Fruit fly (Drosophila melanogaster) whole organism, embryonic: Measurements from ENCODE around the gene CG3566.

Experiments
- ATbp ChIP-seq: fragments of 200-800 bp; sonication (Bioruptor generic); optimal IDR thresholded peaks from 2 replicates; lab custom pipeline; 2017; ENCODE audit warnings: missing biosample characterization, mild to moderate bottlenecking, missing genetic modification characterization, missing genetic modification reagents
- Ada2b ChIP-seq: fragments of 200-800 bp; sonication (Bioruptor generic); IDR thresholded peaks from 2 replicates; pipeline ENCODE4 v1.3.6; 2022; ENCODE audit warnings: missing biosample characterization, missing genetic modification characterization
- Asciz ChIP-seq: fragments of 200-800 bp; sonication (Bioruptor generic); optimal IDR thresholded peaks from 2 replicates; lab custom pipeline; 2017; ENCODE audit warnings: missing biosample characterization, mild to moderate bottlenecking, missing genetic modification characterization, missing genetic modification reagents
- Blimp-1 ChIP-seq: fragments of 200-800 bp; sonication (Bioruptor generic); optimal IDR thresholded peaks from 3 replicates; lab custom pipeline; 2018; ENCODE audit warnings: missing biosample characterization, missing genetic modification characterization, mild to moderate bottlenecking, moderate library complexity, missing genetic modification reagents
- CG10147 ChIP-seq: fragments of 200-800 bp; sonication (Bioruptor generic); optimal IDR thresholded peaks from 2 replicates; lab custom pipeline; 2019; ENCODE audit warnings: missing biosample characterization, mild to moderate bottlenecking, missing genetic modification characterization, moderate library complexity
- CG11093 ChIP-seq: fragments of 200-800 bp; sonication (Bioruptor generic); IDR thresholded peaks from 3 replicates; pipeline ENCODE4 v1.3.6; 2022; ENCODE audit warnings: missing biosample characterization, missing genetic modification characterization
- CG12071 ChIP-seq: fragments of 200-800 bp; sonication (Bioruptor generic); optimal IDR thresholded peaks from 3 replicates; lab custom pipeline; 2018; ENCODE audit warnings: missing biosample characterization, mild to moderate bottlenecking, missing genetic modification characterization
- CG12769 ChIP-seq: fragments of 200-800 bp; sonication (Bioruptor generic); optimal IDR thresholded peaks from 2 replicates; lab custom pipeline; 2019; ENCODE audit warnings: missing biosample characterization, mild to moderate bottlenecking, missing genetic modification characterization, moderate library complexity
- CG14441 ChIP-seq: fragments of 200-800 bp; sonication (Bioruptor generic); IDR thresholded peaks from 2 replicates; pipeline ENCODE4 v1.3.6; 2022; ENCODE audit warnings: missing biosample characterization, missing genetic modification characterization
- CG14710 ChIP-seq: fragments of 200-800 bp; sonication (Bioruptor generic); optimal IDR thresholded peaks from 3 replicates; lab custom pipeline; 2019; ENCODE audit warnings: missing biosample characterization, mild to moderate bottlenecking, missing genetic modification characterization, moderate library complexity
- CG15269 ChIP-seq: fragments of 200-800 bp; sonication (Bioruptor generic); optimal IDR thresholded peaks from 2 replicates; lab custom pipeline; 2018; ENCODE audit warnings: missing biosample characterization, mild to moderate bottlenecking, missing genetic modification characterization, moderate library complexity
- CG17361 ChIP-seq: fragments of 200-800 bp; sonication (Bioruptor generic); IDR thresholded peaks from 3 replicates; pipeline ENCODE4 v1.3.6; 2022; ENCODE audit warnings: missing biosample characterization, missing genetic modification characterization
- CG18262 ChIP-seq: fragments of 200-800 bp; optimal IDR thresholded peaks from 3 replicates; lab custom pipeline; 2019; ENCODE audit warnings: missing biosample characterization, mild to moderate bottlenecking, missing genetic modification characterization, moderate library complexity
- CG1832 ChIP-seq: fragments of 200-800 bp; sonication (Bioruptor generic); optimal IDR thresholded peaks from 2 replicates; lab custom pipeline; 2017; ENCODE audit warnings: missing biosample characterization, mild to moderate bottlenecking, missing genetic modification characterization, inconsistent platforms
- CG2199 ChIP-seq: fragments of 200-800 bp; sonication (Bioruptor generic); IDR thresholded peaks from 3 replicates; pipeline ENCODE4 v1.3.6; 2022; ENCODE audit warnings: missing biosample characterization, missing genetic modification characterization
- CG2712 ChIP-seq: fragments of 200-800 bp; optimal IDR thresholded peaks from 3 replicates; lab custom pipeline; 2019; ENCODE audit warnings: missing biosample characterization, mild to moderate bottlenecking, missing genetic modification characterization, moderate library complexity
- CG32767 ChIP-seq: fragments of 200-800 bp; sonication (Bioruptor generic); IDR thresholded peaks from 2 replicates; pipeline ENCODE4 v1.3.6; 2022; ENCODE audit warnings: missing biosample characterization, missing genetic modification characterization
- CG3407 ChIP-seq: fragments of 200-800 bp; sonication (Bioruptor generic); optimal IDR thresholded peaks from 2 replicates; lab custom pipeline; 2018; ENCODE audit warnings: missing biosample characterization, mild to moderate bottlenecking, missing genetic modification characterization
- CG6683 ChIP-seq: fragments of 200-800 bp; sonication (Bioruptor generic); optimal IDR thresholded peaks from 2 replicates; lab custom pipeline; 2017; ENCODE audit warnings: missing biosample characterization, mild to moderate bottlenecking, missing genetic modification characterization, missing genetic modification reagents
- CG6689 ChIP-seq: fragments of 200-800 bp; sonication (Bioruptor generic); IDR thresholded peaks from 2 replicates; pipeline ENCODE4 v1.3.6; 2022; ENCODE audit warnings: missing biosample characterization, missing genetic modification characterization
- CG7357 ChIP-seq: fragments of 200-800 bp; sonication (Bioruptor generic); IDR thresholded peaks from 3 replicates; pipeline ENCODE4 v1.3.6; 2022; ENCODE audit warnings: missing biosample characterization, missing genetic modification characterization
- CG7839 ChIP-seq: fragments of 200-800 bp; sonication (Bioruptor generic); optimal IDR thresholded peaks from 3 replicates; lab custom pipeline; 2018; ENCODE audit warnings: missing biosample characterization, mild to moderate bottlenecking, missing genetic modification characterization, moderate library complexity
- CG8944 ChIP-seq: fragments of 200-800 bp; sonication (Bioruptor generic); optimal IDR thresholded peaks from 3 replicates; lab custom pipeline; 2016; ENCODE audit warnings: missing biosample characterization, missing genetic modification characterization
- Ets65A ChIP-seq: fragments of 200-800 bp; sonication (Bioruptor generic); peaks from one replicate; lab custom pipeline; 2016; ENCODE audit warnings: missing biosample characterization, missing genetic modification characterization
- HLH3B ChIP-seq: fragments of 200-800 bp; sonication (Bioruptor generic); IDR thresholded peaks from 2 replicates; pipeline ENCODE4 v1.3.6; 2022; ENCODE audit warnings: missing biosample characterization, missing genetic modification characterization
- Hand ChIP-seq: fragments of 200-800 bp; sonication (Bioruptor generic); optimal IDR thresholded peaks from 2 replicates; lab custom pipeline; 2017; ENCODE audit warnings: mild to moderate bottlenecking, missing biosample characterization, missing genetic modification reagents, missing genetic modification characterization
- Hmr ChIP-seq: fragments of 200-800 bp; sonication (Bioruptor generic); optimal IDR thresholded peaks from 3 replicates; lab custom pipeline; 2017; ENCODE audit warnings: mild to moderate bottlenecking, missing biosample characterization, missing genetic modification reagents, missing genetic modification characterization
- Hr51 ChIP-seq, 2 experiments: fragments of 200-800 bp; sonication (Bioruptor generic); optimal IDR thresholded peaks; 2 replicates in 1 of 2; 3 replicates in 1 of 2; lab custom pipeline; 2016 to 2018; ENCODE audit warnings: missing biosample characterization in 2 of 2, missing genetic modification characterization in 2 of 2, mild to moderate bottlenecking in 1 of 2, moderate library complexity in 1 of 2
- Med ChIP-seq: fragments of 200-800 bp; sonication (Bioruptor generic); peaks from one replicate; lab custom pipeline; 2016; ENCODE audit warnings: missing biosample characterization, missing genetic modification characterization, mild to moderate bottlenecking, inconsistent platforms, moderate library complexity
- PHDP ChIP-seq: fragments of 200-800 bp; sonication (Bioruptor generic); optimal IDR thresholded peaks from 3 replicates; lab custom pipeline; 2018; ENCODE audit warnings: missing biosample characterization, mild to moderate bottlenecking, missing genetic modification characterization, moderate library complexity
- abd-A ChIP-seq: fragments of 200-800 bp; sonication (Bioruptor generic); optimal IDR thresholded peaks from 3 replicates; lab custom pipeline; 2019; ENCODE audit warnings: missing biosample characterization, mild to moderate bottlenecking, missing genetic modification characterization, moderate library complexity
- ato ChIP-seq: fragments of 200-800 bp; sonication (Bioruptor generic); IDR thresholded peaks from 2 replicates; pipeline ENCODE4 v1.3.6; 2022; ENCODE audit warnings: missing biosample characterization, missing genetic modification characterization; ENCODE audit not compliant: partially characterized antibody
- az2 ChIP-seq: fragments of 200-800 bp; sonication (Bioruptor generic); optimal IDR thresholded peaks from 3 replicates; lab custom pipeline; 2016; ENCODE audit warnings: missing biosample characterization, missing genetic modification characterization
- bcd ChIP-seq: fragments of 200-800 bp; sonication (Bioruptor generic); optimal IDR thresholded peaks from 2 replicates; lab custom pipeline; 2017; ENCODE audit warnings: missing biosample characterization, mild to moderate bottlenecking, missing genetic modification characterization
- bigmax ChIP-seq: fragments of 200-800 bp; sonication (Bioruptor generic); optimal IDR thresholded peaks from 2 replicates; lab custom pipeline; 2018; ENCODE audit warnings: missing biosample characterization, mild to moderate bottlenecking, missing genetic modification characterization
- crp ChIP-seq, 2 experiments: fragments of 200-800 bp; sonication (Bioruptor generic); optimal IDR thresholded peaks; 2 replicates in 1 of 2; 3 replicates in 1 of 2; lab custom pipeline; 2017; ENCODE audit warnings: missing biosample characterization in 2 of 2, missing genetic modification characterization in 2 of 2, mild to moderate bottlenecking in 1 of 2, moderate library complexity in 1 of 2
- dimm ChIP-seq: fragments of 200-800 bp; sonication (Bioruptor generic); IDR thresholded peaks from 2 replicates; pipeline ENCODE4 v1.3.6; 2022; ENCODE audit warnings: missing biosample characterization, missing genetic modification characterization
- emc ChIP-seq: fragments of 200-800 bp; sonication (Bioruptor generic); optimal IDR thresholded peaks from 2 replicates; lab custom pipeline; 2016; ENCODE audit warnings: missing biosample characterization, missing genetic modification characterization
- gcm2 ChIP-seq: fragments of 200-800 bp; sonication (Bioruptor generic); optimal IDR thresholded peaks from 2 replicates; lab custom pipeline; 2016; ENCODE audit warnings: missing biosample characterization, missing genetic modification characterization
- gem ChIP-seq: fragments of 200-800 bp; sonication (Bioruptor generic); optimal IDR thresholded peaks from 2 replicates; lab custom pipeline; 2019; ENCODE audit warnings: missing biosample characterization, mild to moderate bottlenecking, missing genetic modification characterization, moderate library complexity
- gfzf ChIP-seq: fragments of 200-800 bp; sonication (Bioruptor generic); optimal IDR thresholded peaks from 2 replicates; lab custom pipeline; 2016; ENCODE audit warnings: missing biosample characterization, mild to moderate bottlenecking, missing genetic modification characterization, moderate library complexity
- nmo ChIP-seq: fragments of 200-800 bp; sonication (Bioruptor generic); optimal IDR thresholded peaks from 2 replicates; lab custom pipeline; 2018; ENCODE audit warnings: missing biosample characterization, mild to moderate bottlenecking, missing genetic modification characterization, moderate library complexity
- prd ChIP-seq, 3 experiments: fragments of >200 bp in 2 of 3; fragments of 200-800 bp in 1 of 3; sonication (Bioruptor generic) in 1 of 3; optimal IDR thresholded peaks in 2 of 3; IDR thresholded peaks in 1 of 3; 2 replicates in 2 of 3; 3 replicates in 1 of 3; pipeline versions ENCODE4 v1.3.6 to Lab custom; 2017 to 2022; ENCODE audit warnings: missing biosample characterization in 1 of 3, missing genetic modification characterization in 1 of 3
- rib ChIP-seq: fragments of 200-800 bp; sonication (Bioruptor generic); IDR thresholded peaks from 2 replicates; pipeline ENCODE4 v1.3.6; 2022; ENCODE audit warnings: missing biosample characterization, missing genetic modification characterization
- shn ChIP-seq: fragments of 200-800 bp; sonication (Bioruptor generic); optimal IDR thresholded peaks from 3 replicates; lab custom pipeline; 2016; ENCODE audit warnings: missing biosample characterization, missing genetic modification characterization
- sqz ChIP-seq: fragments of 200-800 bp; sonication (Bioruptor generic); optimal IDR thresholded peaks from 3 replicates; lab custom pipeline; 2018; ENCODE audit warnings: missing biosample characterization, mild to moderate bottlenecking, missing genetic modification characterization
- stwl ChIP-seq: fragments of 200-800 bp; sonication (Bioruptor generic); optimal IDR thresholded peaks from 3 replicates; lab custom pipeline; 2018; ENCODE audit warnings: missing biosample characterization, mild to moderate bottlenecking, missing genetic modification characterization, moderate library complexity
- trh ChIP-seq: fragments of 200-800 bp; sonication (Bioruptor generic); optimal IDR thresholded peaks from 2 replicates; lab custom pipeline; 2016; ENCODE audit warnings: missing biosample characterization, missing genetic modification characterization
- wdn ChIP-seq: fragments of 200-800 bp; sonication (Bioruptor generic); IDR thresholded peaks from 2 replicates; pipeline ENCODE4 v1.3.6; 2022; ENCODE audit warnings: missing biosample characterization, missing genetic modification characterization
- zfh2 ChIP-seq: fragments of 200-800 bp; sonication (Bioruptor generic); optimal IDR thresholded peaks from 2 replicates; lab custom pipeline; 2016; ENCODE audit warnings: missing biosample characterization, missing genetic modification characterization

Gene CG3566

DNA sequence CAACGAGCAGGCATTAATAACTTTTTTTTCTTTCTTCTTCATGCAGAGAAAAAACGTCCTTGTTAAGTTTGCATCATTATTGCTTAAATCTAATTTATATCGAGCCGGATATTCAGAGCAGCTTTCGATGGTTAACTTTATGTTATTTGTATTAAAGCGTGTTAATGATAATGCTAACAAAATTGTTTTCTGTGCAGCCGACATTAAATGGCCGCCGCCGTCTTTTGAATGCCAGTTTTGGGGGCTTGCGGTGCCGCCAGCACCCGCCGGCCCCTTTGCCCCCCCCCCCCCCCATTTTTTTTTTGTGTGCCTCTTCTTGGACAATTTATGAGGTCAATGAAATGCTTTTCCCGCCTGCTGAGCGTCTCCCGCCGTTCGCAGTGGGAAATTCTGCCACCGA, 35.0 kb upstream of the CG3566 start (continued):
- TF ChIP-seq PHDP (tag; lab: Kevin White, UChicago) (peak; percentile 10), Ada2b (0 out of 2 replicates have a peak, but pooled peaks have one; percentile 23), prd (optimal IDR thresholded peaks at IDR 0.05; lab: Kevin White, UChicago) (no peak), prd (GFP tag; IDR thresholded peaks at IDR 0.05; lab: Robert Waterston, UW) (peak; percentile 26; the same call in 1 of the 3 replicates), CG2712 (peak; percentile 9), bigmax (GFP tag; lab: Kevin White, UChicago) (no peak), Hmr (GFP tag; lab: Kevin White, UChicago) (peak; percentile 17), CG6683 (GFP tag; lab: Kevin White, UChicago) (no peak), CG17361 (0 out of 3 replicates have a peak, but pooled peaks have one; percentile 22), nmo (GFP tag; lab: Kevin White, UChicago) (peak; percentile 36), CG10147 (GFP tag; lab: Kevin White, UChicago) (peak; percentile 13), CG15269 (tag; lab: Kevin White, UChicago) (peak; percentile 8), Hr51 (GFP tag; optimal IDR thresholded peaks at IDR 0.05; lab: Kevin White, UChicago) (peak in 1 of 2 experiments; percentile 1), sqz (GFP tag; lab: Kevin White, UChicago) (peak; percentile 7), CG32767 (GFP tag; lab: Robert Waterston, UW) (no peak), CG6689 (GFP tag; lab: Robert Waterston, UW) (peak; percentile 27; the same call in 1 of the 2 replicates), crp (GFP tag; optimal IDR thresholded peaks at IDR 0.05; lab: Kevin White, UChicago) (no peak), Asciz (GFP tag; lab: Kevin White, UChicago) (no peak), gem (tag; lab: Kevin White, UChicago) (peak; percentile 40), CG3407 (no peak), CG12769 (tag; lab: Kevin White, UChicago) (no peak), HLH3B (0 out of 2 replicates have a peak, but pooled peaks have one; percentile 24), CG7839 (tag; lab: Kevin White, UChicago) (peak; percentile 34), abd-A (peak; percentile 51), trh (GFP tag; lab: Kevin White, UChicago) (no peak), shn (no peak), bcd (GFP tag; lab: Kevin White, UChicago) (peak; percentile 5), CG7357 (GFP tag; lab: Robert Waterston, UW) (no peak)
- TF ChIP-seq, all 482 proteins: peak for 61

DNA sequence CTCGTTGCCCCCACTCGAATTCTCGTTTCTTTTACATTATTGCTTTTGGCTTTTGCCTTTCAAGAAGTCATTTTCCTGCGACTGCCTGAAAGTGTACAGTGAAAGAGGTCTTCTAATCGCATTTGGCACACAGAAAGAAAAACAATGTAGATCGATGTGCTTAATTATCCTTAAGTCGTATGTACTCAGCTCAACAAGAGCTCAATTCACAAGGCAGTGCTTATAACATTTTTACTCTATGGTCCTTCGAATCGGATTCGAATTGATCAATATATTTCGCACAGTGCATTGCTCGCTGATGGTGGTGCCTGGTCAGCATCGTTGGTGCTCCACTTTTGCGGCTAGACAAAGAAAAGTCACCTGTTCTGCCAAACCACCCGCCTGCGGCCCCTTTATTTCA, 33.9 kb upstream of the CG3566 start:
- TF ChIP-seq Med: peak; percentile 82
- no peak for TF ChIP-seq CG8944
- TF ChIP-seq wdn (GFP tag; lab: Robert Waterston, UW): 0 out of 2 replicates have a peak, but pooled peaks have one; percentile 21
- no peak for TF ChIP-seq CG18262 (tag; lab: Kevin White, UChicago)
- no peak for TF ChIP-seq stwl (tag; lab: Kevin White, UChicago)
- TF ChIP-seq gcm2 (GFP tag; lab: Kevin White, UChicago): no peak
- no peak for TF ChIP-seq Hand (GFP tag; lab: Kevin White, UChicago)
- TF ChIP-seq Ets65A (GFP tag; lab: Kevin White, UChicago): peak; percentile 94
- peak; percentile 37; the same call in 1 of the 2 replicates for TF ChIP-seq CG14441 (GFP tag; lab: Robert Waterston, UW)
- TF ChIP-seq ato (GFP tag; lab: Robert Waterston, UW): no peak
- TF ChIP-seq az2: no peak
- peak; percentile 31 for TF ChIP-seq CG12071 (GFP tag; lab: Kevin White, UChicago)
- peak; percentile 19 for TF ChIP-seq emc (GFP tag; lab: Kevin White, UChicago)
- peak; percentile 5 for TF ChIP-seq Blimp-1 (GFP tag; lab: Kevin White, UChicago)
- TF ChIP-seq ATbp: peak; percentile 35
- TF ChIP-seq CG2199 (GFP tag; lab: Robert Waterston, UW): no peak
- TF ChIP-seq gfzf (GFP tag; lab: Kevin White, UChicago): no peak
- no peak for TF ChIP-seq rib (GFP tag; lab: Robert Waterston, UW)
- TF ChIP-seq CG1832 (GFP tag; lab: Kevin White, UChicago): no peak
- TF ChIP-seq zfh2 (GFP tag; lab: Kevin White, UChicago): no peak
- TF ChIP-seq CG11093 (GFP tag; lab: Robert Waterston, UW): no peak
- no peak for TF ChIP-seq CG14710
- TF ChIP-seq dimm (GFP tag; lab: Robert Waterston, UW): no peak
